Worm (Caenorhabditis elegans) whole organism, young adult: ENCODE data around the gene C28H8.7.
A peak's percentile ranks its signal among the peaks of the same experiment; 100 is the strongest.

Source experiments
- B0019.2 ChIP-seq: fragments of 200-800 bp; sonication (Bioruptor generic); conservative IDR thresholded peaks from 2 replicates; pipeline ENCODE4 v1.3.6; 2022; ENCODE audit warnings: missing genetic modification reagents, missing genetic modification characterization, missing compliant biosample characterization
- D2030.7 ChIP-seq: fragments of 200-800 bp; sonication (Bioruptor generic); IDR thresholded peaks from 2 replicates; pipeline ENCODE4 v1.3.6; 2022; ENCODE audit warnings: missing genetic modification reagents, missing genetic modification characterization, missing compliant biosample characterization
- F37B4.10 ChIP-seq: fragments of 200-800 bp; sonication (Bioruptor generic); IDR thresholded peaks from 2 replicates; pipeline ENCODE4 v1.3.6; 2022; ENCODE audit warnings: missing genetic modification characterization, missing compliant biosample characterization
- F49E8.2 ChIP-seq: sonication (generic microtip); optimal IDR thresholded peaks from 3 replicates; lab custom pipeline; 2017; ENCODE audit warnings: missing genetic modification characterization, mild to moderate bottlenecking, missing compliant biosample characterization, antibody characterized with exemption, moderate library complexity; ENCODE audit not compliant: insufficient read depth
- F52B5.7 ChIP-seq: sonication (generic microtip); optimal IDR thresholded peaks from 2 replicates; lab custom pipeline; 2016; ENCODE audit warnings: mild to moderate bottlenecking, missing genetic modification characterization, missing compliant biosample characterization
- F57A8.1 ChIP-seq: fragments of 200-800 bp; sonication (Bioruptor generic); optimal IDR thresholded peaks from 2 replicates; lab custom pipeline; 2018; ENCODE audit warnings: mild to moderate bottlenecking, missing genetic modification characterization, moderate library complexity, missing compliant biosample characterization
- K11D2.4 ChIP-seq: fragments of 200-800 bp; sonication (Bioruptor generic); IDR thresholded peaks from 2 replicates; pipeline ENCODE4 v1.3.6; 2022; ENCODE audit warnings: missing genetic modification reagents, missing genetic modification characterization, missing compliant biosample characterization
- K12H6.12 ChIP-seq: fragments of 200-800 bp; sonication (Bioruptor generic); optimal IDR thresholded peaks from 2 replicates; lab custom pipeline; 2018; ENCODE audit warnings: mild to moderate bottlenecking, missing genetic modification characterization, missing compliant biosample characterization
- Y67H2A.10 ChIP-seq: fragments of 200-800 bp; sonication (Bioruptor generic); conservative IDR thresholded peaks from 2 replicates; pipeline ENCODE4 v1.3.6; 2022; ENCODE audit warnings: missing genetic modification reagents, missing genetic modification characterization, missing compliant biosample characterization
- Y95B8A.8 ChIP-seq: fragments of 200-800 bp; sonication (Bioruptor generic); IDR thresholded peaks from 2 replicates; pipeline ENCODE4 v1.3.6; 2022; ENCODE audit warnings: missing genetic modification reagents, missing genetic modification characterization, missing compliant biosample characterization
- ZK185.1 ChIP-seq: sonication (generic microtip); optimal IDR thresholded peaks from 2 replicates; lab custom pipeline; 2016; ENCODE audit warnings: mild to moderate bottlenecking, missing genetic modification characterization, missing compliant biosample characterization; ENCODE audit not compliant: poor library complexity, severe bottlenecking
- akir-1 ChIP-seq: fragments of 200-800 bp; sonication (Bioruptor generic); optimal IDR thresholded peaks from 2 replicates; lab custom pipeline; 2018; ENCODE audit warnings: mild to moderate bottlenecking, missing genetic modification characterization, moderate library complexity, missing compliant biosample characterization
- ama-1 ChIP-seq, 3 experiments: fragments of 150-350 bp in 1 of 3; sonication (generic microtip) in 2 of 3; optimal IDR thresholded peaks; 2 replicates each; lab custom pipeline; 2014 to 2018; ENCODE audit warnings: missing biosample characterization in 2 of 3, missing genetic modification characterization in 2 of 3, missing genetic modification reagents in 2 of 3
- attf-3 ChIP-seq: fragments of 200-800 bp; sonication (Bioruptor generic); conservative IDR thresholded peaks from 2 replicates; pipeline ENCODE4 v1.3.6; 2022; ENCODE audit warnings: missing genetic modification reagents, missing genetic modification characterization, missing compliant biosample characterization
- attf-5 ChIP-seq: fragments of 200-800 bp; sonication (Bioruptor generic); optimal IDR thresholded peaks from 2 replicates; lab custom pipeline; 2018; ENCODE audit warnings: mild to moderate bottlenecking, missing genetic modification characterization, missing compliant biosample characterization
- bed-1 ChIP-seq: fragments of 200-800 bp; sonication (Bioruptor generic); IDR thresholded peaks from 2 replicates; pipeline ENCODE4 v1.3.6; 2022; ENCODE audit warnings: missing genetic modification reagents, missing genetic modification characterization, missing compliant biosample characterization
- bed-2 ChIP-seq: fragments of 200-800 bp; sonication (Bioruptor generic); IDR thresholded peaks from 2 replicates; pipeline ENCODE4 v1.3.6; 2022; ENCODE audit warnings: missing genetic modification reagents, missing genetic modification characterization, missing compliant biosample characterization
- ccch-3 ChIP-seq: fragments of 200-800 bp; sonication (Bioruptor generic); optimal IDR thresholded peaks from 2 replicates; lab custom pipeline; 2018; ENCODE audit warnings: mild to moderate bottlenecking, missing genetic modification characterization, missing compliant biosample characterization
- ceh-100 ChIP-seq: fragments of 200-800 bp; sonication (Bioruptor generic); IDR thresholded peaks from 2 replicates; pipeline ENCODE4 v1.3.6; 2022; ENCODE audit warnings: missing genetic modification reagents, missing genetic modification characterization, missing compliant biosample characterization
- ceh-40 ChIP-seq: fragments of 200-800 bp; sonication (Bioruptor generic); IDR thresholded peaks from 2 replicates; pipeline ENCODE4 v1.3.6; 2022; ENCODE audit warnings: missing genetic modification characterization, missing compliant biosample characterization
- die-1 ChIP-seq: sonication (generic microtip); optimal IDR thresholded peaks from 2 replicates; lab custom pipeline; 2016; ENCODE audit warnings: missing genotype, mild to moderate bottlenecking, missing genetic modification characterization, missing compliant biosample characterization
- dox-1 ChIP-seq: fragments of 200-800 bp; sonication (Bioruptor generic); IDR thresholded peaks from 2 replicates; pipeline ENCODE4 v1.3.6; 2022; ENCODE audit warnings: missing genetic modification reagents, missing genetic modification characterization, missing compliant biosample characterization
- dpff-1 ChIP-seq: sonication (generic microtip); optimal IDR thresholded peaks from 2 replicates; lab custom pipeline; 2017; ENCODE audit warnings: mild to moderate bottlenecking, missing genetic modification characterization, missing compliant biosample characterization
- egrh-3 ChIP-seq: fragments of 200-800 bp; sonication (Bioruptor generic); IDR thresholded peaks from 2 replicates; pipeline ENCODE4 v1.3.6; 2022; ENCODE audit warnings: missing genetic modification reagents, missing genetic modification characterization, missing compliant biosample characterization
- ekl-4 ChIP-seq: fragments of 200-800 bp; sonication (Bioruptor generic); IDR thresholded peaks from 2 replicates; pipeline ENCODE4 v1.3.6; 2022; ENCODE audit warnings: missing genetic modification reagents, missing genetic modification characterization, missing compliant biosample characterization
- ets-4 ChIP-seq: fragments of 200-800 bp; sonication (Bioruptor generic); optimal IDR thresholded peaks from 2 replicates; lab custom pipeline; 2018; ENCODE audit warnings: mild to moderate bottlenecking, missing genetic modification characterization, missing compliant biosample characterization
- fkh-3 ChIP-seq: sonication (generic microtip); optimal IDR thresholded peaks from 2 replicates; lab custom pipeline; 2016; ENCODE audit warnings: mild to moderate bottlenecking, missing genetic modification characterization, missing compliant biosample characterization
- gei-17 ChIP-seq: fragments of 200-800 bp; sonication (Bioruptor generic); optimal IDR thresholded peaks from 2 replicates; lab custom pipeline; 2018; ENCODE audit warnings: mild to moderate bottlenecking, missing genetic modification characterization, missing compliant biosample characterization
- hlh-12 ChIP-seq: sonication (generic microtip); optimal IDR thresholded peaks from 2 replicates; lab custom pipeline; 2016; ENCODE audit warnings: missing genetic modification characterization, missing compliant biosample characterization
- hrde-1 ChIP-seq: sonication (generic microtip); optimal IDR thresholded peaks from 2 replicates; lab custom pipeline; 2016; ENCODE audit warnings: missing genetic modification characterization, mild to moderate bottlenecking, missing compliant biosample characterization, moderate library complexity, missing genotype, missing genetic modification reagents, borderline replicate concordance
- hsf-1 ChIP-seq: fragments of 200-800 bp; sonication (Bioruptor generic); IDR thresholded peaks from 2 replicates; pipeline ENCODE4 v1.3.6; 2022; ENCODE audit warnings: missing genetic modification reagents, missing genetic modification characterization, missing compliant biosample characterization
- lag-1 ChIP-seq: fragments of 200-800 bp; sonication (Bioruptor generic); IDR thresholded peaks from 2 replicates; pipeline ENCODE4 v1.3.6; 2022; ENCODE audit warnings: missing genetic modification reagents, missing genetic modification characterization, missing compliant biosample characterization
- lir-1 ChIP-seq: fragments of 200-800 bp; sonication (Bioruptor generic); conservative IDR thresholded peaks from 2 replicates; pipeline ENCODE4 v1.3.6; 2022; ENCODE audit warnings: missing genetic modification reagents, missing genetic modification characterization, missing compliant biosample characterization
- madf-6 ChIP-seq: fragments of 200-800 bp; sonication (Bioruptor generic); IDR thresholded peaks from 2 replicates; pipeline ENCODE4 v1.3.6; 2022; ENCODE audit warnings: missing genetic modification reagents, missing genetic modification characterization, missing compliant biosample characterization
- mel-28 ChIP-seq: sonication (generic microtip); optimal IDR thresholded peaks from 2 replicates; lab custom pipeline; 2016; ENCODE audit warnings: borderline replicate concordance, mild to moderate bottlenecking, missing genetic modification characterization, missing compliant biosample characterization
- nhr-179 ChIP-seq: sonication (generic microtip); optimal IDR thresholded peaks from 2 replicates; lab custom pipeline; 2016; ENCODE audit warnings: mild to moderate bottlenecking, missing genetic modification characterization, missing compliant biosample characterization
- nhr-90 ChIP-seq: sonication (generic microtip); optimal IDR thresholded peaks from 2 replicates; lab custom pipeline; 2016; ENCODE audit warnings: missing genotype, mild to moderate bottlenecking, missing genetic modification characterization, missing compliant biosample characterization
- pbrm-1 ChIP-seq: fragments of 200-800 bp; sonication (Bioruptor generic); IDR thresholded peaks from 2 replicates; pipeline ENCODE4 v1.3.6; 2022; ENCODE audit warnings: missing genetic modification reagents, missing genetic modification characterization, missing compliant biosample characterization
- rec-8 ChIP-seq, 2 experiments: sonication (generic microtip); optimal IDR thresholded peaks; 2 replicates each; lab custom pipeline; 2016; ENCODE audit warnings: mild to moderate bottlenecking in 2 of 2, missing genetic modification characterization in 2 of 2, missing genetic modification reagents in 2 of 2, missing genotype in 2 of 2, missing biosample characterization in 1 of 2, missing compliant biosample characterization in 1 of 2, moderate library complexity in 1 of 2
- repo-1 ChIP-seq: sonication (generic microtip); optimal IDR thresholded peaks from 2 replicates; lab custom pipeline; 2017; ENCODE audit warnings: mild to moderate bottlenecking, missing genetic modification characterization, missing compliant biosample characterization
- snpc-1.1 ChIP-seq: sonication (generic microtip); optimal IDR thresholded peaks from 2 replicates; lab custom pipeline; 2017; ENCODE audit warnings: missing genetic modification characterization, mild to moderate bottlenecking, missing compliant biosample characterization, antibody characterized with exemption, moderate library complexity, missing genotype, missing genetic modification reagents; ENCODE audit not compliant: insufficient read depth
- tbp1 ChIP-seq: fragments of 200-800 bp; sonication (Bioruptor generic); optimal IDR thresholded peaks from 2 replicates; lab custom pipeline; 2018; ENCODE audit warnings: mild to moderate bottlenecking, missing genetic modification characterization, missing compliant biosample characterization
- unc-130 ChIP-seq: sonication (generic microtip); optimal IDR thresholded peaks from 2 replicates; lab custom pipeline; 2016; ENCODE audit warnings: missing genetic modification reagents, missing genetic modification characterization, missing compliant biosample characterization
- unc-62 ChIP-seq: fragments of 150-350 bp; optimal IDR thresholded peaks from 2 replicates; lab custom pipeline; 2014; ENCODE audit warnings: missing biosample characterization, missing genetic modification reagents, missing genetic modification characterization
- zfh-2 ChIP-seq: fragments of 200-800 bp; sonication (Bioruptor generic); conservative IDR thresholded peaks from 2 replicates; pipeline ENCODE4 v1.3.6; 2022; ENCODE audit warnings: missing genetic modification reagents, missing genetic modification characterization, missing compliant biosample characterization
- zim-3 ChIP-seq: sonication (generic microtip); optimal IDR thresholded peaks from 2 replicates; lab custom pipeline; 2017; ENCODE audit warnings: mild to moderate bottlenecking, missing genetic modification characterization, moderate library complexity, missing compliant biosample characterization
- ztf-22 ChIP-seq: fragments of 200-800 bp; sonication (Bioruptor generic); optimal IDR thresholded peaks from 2 replicates; lab custom pipeline; 2018; ENCODE audit warnings: mild to moderate bottlenecking, missing genetic modification characterization, moderate library complexity, missing compliant biosample characterization
- ztf-25 ChIP-seq: fragments of 200-800 bp; sonication (Bioruptor generic); IDR thresholded peaks from 2 replicates; pipeline ENCODE4 v1.3.6; 2022; ENCODE audit warnings: missing genetic modification reagents, missing genetic modification characterization, missing compliant biosample characterization

The C28H8.7 gene

ce11 chrIII:5855637-5856179, 31.1 kb downstream of the C28H8.7 start, which contains the start of the genes cct-6 and alh-9 (continued):
- TF ChIP-seq F37B4.10 (GFP tag; lab: Robert Waterston, UW) (no peak), nhr-179 (tag; lab: Kevin White, UChicago) (no peak), ama-1 (optimal IDR thresholded peaks at IDR 0.05; lab: Kevin White, UChicago) (no peak), ama-1 (GFP tag; optimal IDR thresholded peaks at IDR 0.05; lab: Kevin White, UChicago) (no peak), akir-1 (GFP tag; lab: Kevin White, UChicago) (no peak), nhr-90 (tag; lab: Kevin White, UChicago) (no peak), ets-4 (GFP tag; lab: Kevin White, UChicago) (no peak), dpff-1 (tag; lab: Kevin White, UChicago) (no peak), Y67H2A.10 (GFP tag; lab: Robert Waterston, UW) (no peak), snpc-1.1 (tag; lab: Kevin White, UChicago) (no peak), ztf-25 (GFP tag; lab: Robert Waterston, UW) (no peak), ccch-3 (no peak), unc-62 (GFP tag; lab: Kevin White, UChicago) (no peak), die-1 (tag; lab: Kevin White, UChicago) (no peak), tbp1 (peak; percentile 44), ZK185.1 (no peak), fkh-3 (no peak), gei-17 (GFP tag; lab: Kevin White, UChicago) (no peak), lag-1 (GFP tag; lab: Robert Waterston, UW) (no peak), F57A8.1 (GFP tag; lab: Kevin White, UChicago) (no peak), attf-5 (GFP tag; lab: Kevin White, UChicago) (peak; percentile 64), zfh-2 (no peak), D2030.7 (no peak), ceh-100 (no peak), hsf-1 (GFP tag; lab: Robert Waterston, UW) (peak; percentile 77), pbrm-1 (GFP tag; lab: Robert Waterston, UW) (peak; percentile 64; the same call in 1 of the 2 replicates), dox-1 (GFP tag; lab: Robert Waterston, UW) (no peak), B0019.2 (GFP tag; lab: Robert Waterston, UW) (no peak), bed-2 (GFP tag; lab: Robert Waterston, UW) (no peak), ceh-40 (no peak), madf-6 (GFP tag; lab: Robert Waterston, UW) (peak; percentile 62; the same call in 1 of the 2 replicates)

ce11 chrIII:5853240-5853639, 33.6 kb downstream of the C28H8.7 start, which contains the start of gene ddx-23:
Gene ddx-23, minus strand, starts transcription at chrIII:5853269.
- peak; percentile 28 for TF ChIP-seq hlh-12 (tag; lab: Kevin White, UChicago)
- TF ChIP-seq lir-1 (GFP tag; lab: Robert Waterston, UW), result no peak
- peak; percentile 6 for TF ChIP-seq hrde-1 (tag; lab: Kevin White, UChicago)
- TF ChIP-seq attf-3 (GFP tag; lab: Robert Waterston, UW), result no peak
- TF ChIP-seq egrh-3, result no peak
- no peak for TF ChIP-seq rec-8 (tag; optimal IDR thresholded peaks at IDR 0.05; lab: Kevin White, UChicago)
- no peak for TF ChIP-seq K12H6.12 (tag; lab: Kevin White, UChicago)
- TF ChIP-seq repo-1, result peak; percentile 62
- peak; percentile 30 for TF ChIP-seq unc-130 (GFP tag; lab: Kevin White, UChicago)
- TF ChIP-seq zim-3 (tag; lab: Kevin White, UChicago), result no peak
- TF ChIP-seq ets-4 (GFP tag; lab: Kevin White, UChicago), result no peak
- no peak for TF ChIP-seq zfh-2
- TF ChIP-seq F52B5.7 (tag; lab: Kevin White, UChicago), result peak; percentile 57
- TF ChIP-seq K11D2.4 (GFP tag; lab: Robert Waterston, UW), result no peak
- 0 out of 2 replicates have a peak, but pooled peaks have one; percentile 65 for TF ChIP-seq Y95B8A.8
- TF ChIP-seq F49E8.2 (tag; lab: Kevin White, UChicago), result peak; percentile 30
- no peak for TF ChIP-seq ekl-4 (GFP tag; lab: Robert Waterston, UW)
- TF ChIP-seq ztf-22, result no peak
- TF ChIP-seq mel-28 (tag; lab: Kevin White, UChicago), result no peak
- TF ChIP-seq fkh-3, result no peak
- TF ChIP-seq bed-1 (GFP tag; lab: Robert Waterston, UW), result peak; percentile 29; the same call in 1 of the 2 replicates
